Fruit fly (Drosophila melanogaster) whole organism, embryonic: ENCODE results near the gene beta4GalNAcTB.
A peak's percentile ranks its signal among the peaks of the same experiment; 100 is the strongest.

Source experiments
- Ada2b ChIP-seq: fragments of 200-800 bp; sonication (Bioruptor generic); IDR thresholded peaks from 2 replicates; pipeline ENCODE4 v1.3.6; 2022; ENCODE audit warnings: missing biosample characterization, missing genetic modification characterization
- Blimp-1 ChIP-seq: fragments of 200-800 bp; sonication (Bioruptor generic); optimal IDR thresholded peaks from 3 replicates; lab custom pipeline; 2018; ENCODE audit warnings: missing biosample characterization, missing genetic modification characterization, mild to moderate bottlenecking, moderate library complexity, missing genetic modification reagents
- CG12071 ChIP-seq: fragments of 200-800 bp; sonication (Bioruptor generic); optimal IDR thresholded peaks from 3 replicates; lab custom pipeline; 2018; ENCODE audit warnings: missing biosample characterization, mild to moderate bottlenecking, missing genetic modification characterization
- CG13624 ChIP-seq: fragments of 200-800 bp; sonication (Bioruptor generic); optimal IDR thresholded peaks from 2 replicates; lab custom pipeline; 2016; ENCODE audit warnings: missing biosample characterization, missing genetic modification characterization
- CG13775 ChIP-seq: fragments of 200-800 bp; sonication (Bioruptor generic); optimal IDR thresholded peaks from 3 replicates; lab custom pipeline; 2017; ENCODE audit warnings: missing biosample characterization, mild to moderate bottlenecking, missing genetic modification characterization
- CG1529 ChIP-seq: fragments of 200-800 bp; sonication (Bioruptor generic); optimal IDR thresholded peaks from 3 replicates; lab custom pipeline; 2018; ENCODE audit warnings: missing biosample characterization, missing genetic modification characterization
- CG17359 ChIP-seq: fragments of 200-800 bp; sonication (Bioruptor generic); optimal IDR thresholded peaks from 3 replicates; lab custom pipeline; 2018; ENCODE audit warnings: missing biosample characterization, mild to moderate bottlenecking, missing genetic modification characterization, moderate library complexity
- CG17612 ChIP-seq: fragments of 200-800 bp; sonication (Bioruptor generic); IDR thresholded peaks from 2 replicates; pipeline ENCODE4 v1.3.6; 2022; ENCODE audit warnings: missing biosample characterization, missing genetic modification characterization
- CG1792 ChIP-seq: fragments of 200-800 bp; sonication (Bioruptor generic); optimal IDR thresholded peaks from 2 replicates; lab custom pipeline; 2016; ENCODE audit warnings: missing biosample characterization, missing genetic modification characterization
- CG1832 ChIP-seq: fragments of 200-800 bp; sonication (Bioruptor generic); optimal IDR thresholded peaks from 2 replicates; lab custom pipeline; 2017; ENCODE audit warnings: missing biosample characterization, mild to moderate bottlenecking, missing genetic modification characterization, inconsistent platforms
- CG2120 ChIP-seq: fragments of 200-800 bp; sonication (Bioruptor generic); optimal IDR thresholded peaks from 3 replicates; lab custom pipeline; 2016; ENCODE audit warnings: missing biosample characterization, missing genetic modification characterization
- CG34422 ChIP-seq: fragments of 200-800 bp; sonication (Bioruptor generic); IDR thresholded peaks from 3 replicates; pipeline ENCODE4 v1.3.6; 2022; ENCODE audit warnings: missing biosample characterization, missing genetic modification characterization
- CG4360 ChIP-seq: fragments of 200-800 bp; sonication (Bioruptor generic); IDR thresholded peaks from 2 replicates; pipeline ENCODE4 v1.3.6; 2022; ENCODE audit warnings: missing biosample characterization, missing genetic modification characterization
- CG43689 ChIP-seq: fragments of 200-800 bp; sonication (Bioruptor generic); IDR thresholded peaks from 2 replicates; pipeline ENCODE4 v1.3.6; 2022; ENCODE audit warnings: missing biosample characterization, missing genetic modification characterization
- CG5953 ChIP-seq: fragments of 200-800 bp; sonication (Bioruptor generic); IDR thresholded peaks from 2 replicates; pipeline ENCODE4 v1.3.6; 2022; ENCODE audit warnings: missing biosample characterization, missing genetic modification characterization
- CG7357 ChIP-seq: fragments of 200-800 bp; sonication (Bioruptor generic); IDR thresholded peaks from 3 replicates; pipeline ENCODE4 v1.3.6; 2022; ENCODE audit warnings: missing biosample characterization, missing genetic modification characterization
- CG7556 ChIP-seq: fragments of 200-800 bp; sonication (Bioruptor generic); optimal IDR thresholded peaks from 2 replicates; lab custom pipeline; 2017; ENCODE audit warnings: missing biosample characterization, mild to moderate bottlenecking, missing genetic modification characterization
- CG7963 ChIP-seq: fragments of 200-800 bp; sonication (Bioruptor generic); IDR thresholded peaks from 3 replicates; pipeline ENCODE4 v1.3.6; 2022; ENCODE audit warnings: missing biosample characterization, missing genetic modification characterization; ENCODE audit not compliant: partially characterized antibody
- CG8290 ChIP-seq, 3 experiments: fragments of 200-800 bp; sonication (Bioruptor generic); optimal IDR thresholded peaks; 2 replicates each; lab custom pipeline; 2016 to 2019; ENCODE audit warnings: missing biosample characterization in 3 of 3, missing genetic modification characterization in 3 of 3, mild to moderate bottlenecking in 2 of 3, moderate library complexity in 1 of 3
- CG9215 ChIP-seq: fragments of 200-800 bp; sonication (Bioruptor generic); IDR thresholded peaks from 2 replicates; pipeline ENCODE4 v1.3.6; 2022; ENCODE audit warnings: missing biosample characterization, missing genetic modification characterization
- CG9797 ChIP-seq: fragments of 200-800 bp; sonication (Bioruptor generic); optimal IDR thresholded peaks from 3 replicates; lab custom pipeline; 2018; ENCODE audit warnings: missing biosample characterization, mild to moderate bottlenecking, missing genetic modification characterization
- Dek ChIP-seq: fragments of 200-800 bp; sonication (Bioruptor generic); optimal IDR thresholded peaks from 3 replicates; lab custom pipeline; 2019; ENCODE audit warnings: missing biosample characterization, mild to moderate bottlenecking, missing genetic modification characterization, moderate library complexity
- Dip2 ChIP-seq: fragments of 200-800 bp; sonication (Bioruptor generic); IDR thresholded peaks from 2 replicates; pipeline ENCODE4 v1.3.6; 2022; ENCODE audit warnings: missing biosample characterization, missing genetic modification characterization
- ERR ChIP-seq: fragments of 200-800 bp; sonication (Bioruptor generic); optimal IDR thresholded peaks from 2 replicates; lab custom pipeline; 2016; ENCODE audit warnings: missing biosample characterization, missing genetic modification characterization
- Fer1 ChIP-seq: fragments of 200-800 bp; sonication (Bioruptor generic); optimal IDR thresholded peaks from 2 replicates; lab custom pipeline; 2017; ENCODE audit warnings: missing biosample characterization, mild to moderate bottlenecking, missing genetic modification characterization
- Hr39 ChIP-seq: fragments of >200 bp; optimal IDR thresholded peaks from 2 replicates; lab custom pipeline; 2017
- Jarid2 ChIP-seq: fragments of 200-800 bp; sonication (Bioruptor generic); optimal IDR thresholded peaks from 3 replicates; lab custom pipeline; 2017; ENCODE audit warnings: mild to moderate bottlenecking, missing biosample characterization, missing genetic modification reagents, missing genetic modification characterization
- Lpt ChIP-seq: fragments of >200 bp; optimal IDR thresholded peaks from 2 replicates; lab custom pipeline; 2018; ENCODE audit warnings: missing biosample characterization, missing genetic modification characterization
- Mes4 ChIP-seq: fragments of 200-800 bp; sonication (Bioruptor generic); optimal IDR thresholded peaks from 2 replicates; lab custom pipeline; 2016; ENCODE audit warnings: missing biosample characterization, missing genetic modification characterization
- Sox100B ChIP-seq: fragments of 200-800 bp; sonication (Bioruptor generic); optimal IDR thresholded peaks from 3 replicates; lab custom pipeline; 2018; ENCODE audit warnings: missing biosample characterization, mild to moderate bottlenecking, missing genetic modification characterization
- Spps ChIP-seq: fragments of 200-800 bp; sonication (Bioruptor generic); optimal IDR thresholded peaks from 2 replicates; lab custom pipeline; 2018; ENCODE audit warnings: missing biosample characterization, mild to moderate bottlenecking, missing genetic modification characterization
- Sry-β ChIP-seq: fragments of 200-800 bp; sonication (Bioruptor generic); optimal IDR thresholded peaks from 2 replicates; lab custom pipeline; 2018; ENCODE audit warnings: missing biosample characterization, mild to moderate bottlenecking, missing genetic modification characterization, moderate library complexity
- Stat92E ChIP-seq, 3 experiments: fragments of >200 bp in 2 of 3; fragments of 200-800 bp in 1 of 3; sonication (Bioruptor generic) in 1 of 3; optimal IDR thresholded peaks; 2 replicates each; lab custom pipeline; 2017 to 2019; ENCODE audit warnings: missing biosample characterization in 3 of 3, missing genetic modification characterization in 3 of 3, mild to moderate bottlenecking in 1 of 3, moderate library complexity in 1 of 3
- Usf ChIP-seq: fragments of 200-800 bp; sonication (Bioruptor generic); optimal IDR thresholded peaks from 2 replicates; lab custom pipeline; 2017; ENCODE audit warnings: missing genotype, missing biosample characterization, missing genetic modification characterization
- al ChIP-seq: fragments of 200-800 bp; sonication (Bioruptor generic); IDR thresholded peaks from 2 replicates; pipeline ENCODE4 v1.3.6; 2022; ENCODE audit warnings: missing biosample characterization, missing genetic modification characterization
- crol ChIP-seq: fragments of 200-800 bp; sonication (Bioruptor generic); IDR thresholded peaks from 2 replicates; pipeline ENCODE4 v1.3.6; 2022; ENCODE audit warnings: missing biosample characterization, missing genetic modification characterization
- dimm ChIP-seq: fragments of 200-800 bp; sonication (Bioruptor generic); IDR thresholded peaks from 2 replicates; pipeline ENCODE4 v1.3.6; 2022; ENCODE audit warnings: missing biosample characterization, missing genetic modification characterization
- emc ChIP-seq: fragments of 200-800 bp; sonication (Bioruptor generic); optimal IDR thresholded peaks from 2 replicates; lab custom pipeline; 2016; ENCODE audit warnings: missing biosample characterization, missing genetic modification characterization
- en ChIP-seq: fragments of 200-800 bp; sonication (Bioruptor generic); optimal IDR thresholded peaks from 2 replicates; lab custom pipeline; 2016; ENCODE audit warnings: missing biosample characterization, missing genetic modification characterization
- esg ChIP-seq: fragments of 200-800 bp; sonication (Bioruptor generic); conservative IDR thresholded peaks from 2 replicates; pipeline ENCODE4 v1.3.6; 2022; ENCODE audit warnings: missing biosample characterization, missing genetic modification characterization
- exex ChIP-seq: fragments of 200-800 bp; sonication (Bioruptor generic); optimal IDR thresholded peaks from 4 replicates; lab custom pipeline; 2018; ENCODE audit warnings: missing biosample characterization, mild to moderate bottlenecking, missing genetic modification characterization, moderate library complexity
- gce ChIP-seq: fragments of 200-800 bp; sonication (Bioruptor generic); IDR thresholded peaks from 3 replicates; pipeline ENCODE4 v1.3.6; 2022; ENCODE audit warnings: missing biosample characterization, missing genetic modification characterization
- gcm2 ChIP-seq: fragments of 200-800 bp; sonication (Bioruptor generic); optimal IDR thresholded peaks from 2 replicates; lab custom pipeline; 2016; ENCODE audit warnings: missing biosample characterization, missing genetic modification characterization
- p53 ChIP-seq: fragments of 200-800 bp; sonication (Bioruptor generic); optimal IDR thresholded peaks from 2 replicates; lab custom pipeline; 2016; ENCODE audit warnings: missing biosample characterization, missing genetic modification characterization
- pb ChIP-seq: fragments of 200-800 bp; sonication (Bioruptor generic); optimal IDR thresholded peaks from 3 replicates; lab custom pipeline; 2016; ENCODE audit warnings: missing biosample characterization, missing genetic modification characterization
- rib ChIP-seq: fragments of 200-800 bp; sonication (Bioruptor generic); IDR thresholded peaks from 2 replicates; pipeline ENCODE4 v1.3.6; 2022; ENCODE audit warnings: missing biosample characterization, missing genetic modification characterization
- shn ChIP-seq: fragments of 200-800 bp; sonication (Bioruptor generic); optimal IDR thresholded peaks from 3 replicates; lab custom pipeline; 2016; ENCODE audit warnings: missing biosample characterization, missing genetic modification characterization
- slp2 ChIP-seq: fragments of 200-800 bp; sonication (Bioruptor generic); optimal IDR thresholded peaks from 2 replicates; lab custom pipeline; 2016; ENCODE audit warnings: missing biosample characterization, missing genetic modification characterization
- twi ChIP-seq: fragments of 200-800 bp; optimal IDR thresholded peaks from 2 replicates; lab custom pipeline; 2019; ENCODE audit warnings: missing biosample characterization, mild to moderate bottlenecking, missing genetic modification characterization, moderate library complexity
- usp ChIP-seq: fragments of >200 bp; optimal IDR thresholded peaks from 2 replicates; lab custom pipeline; 2017; ENCODE audit warnings: missing biosample characterization, missing genetic modification characterization
- vfl ChIP-seq: fragments of 200-800 bp; sonication (Bioruptor generic); optimal IDR thresholded peaks from 2 replicates; lab custom pipeline; 2016; ENCODE audit warnings: missing biosample characterization, missing genetic modification characterization

beta4GalNAcTB gene

dm6 chr3R:29038960-29039581 is 5.3 kb upstream of the beta4GalNAcTB start, which contains the start of the genes Slu7 and Pkc98E (continued):
- TF ChIP-seq Jarid2 (GFP tag; lab: Kevin White, UChicago) = no peak
- 0 out of 2 replicates have a peak, but pooled peaks have one; percentile 6 for TF ChIP-seq CG4360
- TF ChIP-seq Lpt = no peak
- peak; percentile 66 for TF ChIP-seq shn
- TF ChIP-seq CG17359 = peak; percentile 42
- TF ChIP-seq Blimp-1 (GFP tag; lab: Kevin White, UChicago) = peak; percentile 16
- TF ChIP-seq CG1792 = peak; percentile 48
- peak; percentile 65 for TF ChIP-seq CG9215 (GFP tag; lab: Robert Waterston, UW)
- TF ChIP-seq pb = peak; percentile 46
- no peak for TF ChIP-seq dimm (GFP tag; lab: Robert Waterston, UW)
- peak; percentile 9 for TF ChIP-seq CG13775 (GFP tag; lab: Kevin White, UChicago)
- no peak for TF ChIP-seq CG43689 (GFP tag; lab: Robert Waterston, UW)
- no peak for TF ChIP-seq CG17612 (GFP tag; lab: Robert Waterston, UW)
- no peak for TF ChIP-seq exex
- TF ChIP-seq vfl (GFP tag; lab: Kevin White, UChicago) = peak; percentile 56
- no peak for TF ChIP-seq CG5953 (GFP tag; lab: Robert Waterston, UW)
- peak; percentile 59 for TF ChIP-seq CG8290 (GFP tag; optimal IDR thresholded peaks at IDR 0.05; lab: Kevin White, UChicago)
- TF ChIP-seq CG8290 (tag; optimal IDR thresholded peaks at IDR 0.05; lab: Kevin White, UChicago) = peak; percentile 71 to 93
- peak; percentile 74; the same call in 1 of the 2 replicates for TF ChIP-seq rib (GFP tag; lab: Robert Waterston, UW)
- peak; percentile 15 for TF ChIP-seq twi (tag; lab: Kevin White, UChicago)
- TF ChIP-seq Ada2b (GFP tag; lab: Robert Waterston, UW) = peak; percentile 13; the same call in 1 of the 2 replicates
- TF ChIP-seq Mes4 (GFP tag; lab: Kevin White, UChicago) = peak; percentile 64
- TF ChIP-seq CG2120 (GFP tag; lab: Kevin White, UChicago) = peak; percentile 86
- TF ChIP-seq al = peak; percentile 48; the same call in 1 of the 2 replicates
- no peak for TF ChIP-seq Spps (tag; lab: Kevin White, UChicago)
- TF ChIP-seq CG13624 (GFP tag; lab: Kevin White, UChicago) = peak; percentile 66
- TF ChIP-seq usp = no peak
- TF ChIP-seq slp2 = peak; percentile 45
- 0 out of 3 replicates have a peak, but pooled peaks have one; percentile 9 for TF ChIP-seq CG7357
- TF ChIP-seq CG12071 (GFP tag; lab: Kevin White, UChicago) = no peak
- peak; percentile 89 for TF ChIP-seq CG7963 (GFP tag; lab: Robert Waterston, UW)
- TF ChIP-seq CG1832 (GFP tag; lab: Kevin White, UChicago) = no peak
- TF ChIP-seq CG7556 (GFP tag; lab: Kevin White, UChicago) = peak; percentile 13
- no peak for TF ChIP-seq Dip2 (GFP tag; lab: Robert Waterston, UW)
- TF ChIP-seq Fer1 (GFP tag; lab: Kevin White, UChicago) = peak; percentile 63
- TF ChIP-seq CG1529 (GFP tag; lab: Kevin White, UChicago) = no peak
- TF ChIP-seq gcm2 (GFP tag; lab: Kevin White, UChicago) = no peak
- peak in 1 of 3 experiments; percentile 28 for TF ChIP-seq Stat92E (GFP tag; optimal IDR thresholded peaks at IDR 0.05; lab: Kevin White, UChicago)
- TF ChIP-seq Sry-β (GFP tag; lab: Kevin White, UChicago) = no peak
- TF ChIP-seq ERR (GFP tag; lab: Kevin White, UChicago) = peak; percentile 42
- peak; percentile 26 for TF ChIP-seq Dek (tag; lab: Kevin White, UChicago)
- TF ChIP-seq emc (GFP tag; lab: Kevin White, UChicago) = peak; percentile 45
- no peak for TF ChIP-seq Usf (GFP tag; lab: Kevin White, UChicago)
- TF ChIP-seq en (GFP tag; lab: Kevin White, UChicago) = no peak
- TF ChIP-seq Sox100B = no peak
- TF ChIP-seq CG34422 (GFP tag; lab: Robert Waterston, UW) = peak; percentile 77; the same call in 2 of the 3 replicates
- no peak for TF ChIP-seq crol (GFP tag; lab: Robert Waterston, UW)
- TF ChIP-seq esg = no peak
- peak; percentile 13 for TF ChIP-seq CG9797 (GFP tag; lab: Kevin White, UChicago)
- TF ChIP-seq Hr39 (lab: Kevin White, UChicago) = no peak
- no peak for TF ChIP-seq gce (GFP tag; lab: Robert Waterston, UW)
- no peak for TF ChIP-seq p53 (GFP tag; lab: Kevin White, UChicago)
